Worm (Caenorhabditis elegans) whole organism, L1 larva: ENCODE measurements around the gene Y57G11C.36.

Source experiments
- C34B4.2 ChIP-seq: sonication (generic microtip); optimal IDR thresholded peaks from 2 replicates; lab custom pipeline; 2017; ENCODE audit warnings: mild to moderate bottlenecking, missing genetic modification characterization, missing compliant biosample characterization
- Y116A8C.19 ChIP-seq: sonication (generic microtip); optimal IDR thresholded peaks from 2 replicates; lab custom pipeline; 2016; ENCODE audit warnings: missing compliant biosample characterization, missing genetic modification characterization, borderline replicate concordance
- aly-2 ChIP-seq: fragments of 150-350 bp; optimal IDR thresholded peaks from 2 replicates; lab custom pipeline; 2014; ENCODE audit warnings: missing biosample characterization, missing genetic modification characterization
- ceh-88 ChIP-seq: fragments of 200-800 bp; sonication (Bioruptor generic); IDR thresholded peaks from 2 replicates; pipeline ENCODE4 v1.3.6; 2022; ENCODE audit warnings: missing genetic modification characterization, missing compliant biosample characterization
- ceh-90 ChIP-seq: sonication (generic microtip); optimal IDR thresholded peaks from 2 replicates; lab custom pipeline; 2016; ENCODE audit warnings: missing genetic modification characterization, missing compliant biosample characterization
- ces-1 ChIP-seq: fragments of 150-350 bp; optimal IDR thresholded peaks from 2 replicates; lab custom pipeline; 2014; ENCODE audit warnings: missing biosample characterization, missing genetic modification reagents, missing genetic modification characterization
- dsc-1 ChIP-seq: sonication (generic microtip); optimal IDR thresholded peaks from 2 replicates; lab custom pipeline; 2016; ENCODE audit warnings: mild to moderate bottlenecking, missing genetic modification characterization, missing compliant biosample characterization
- egl-27 ChIP-seq, 2 experiments: fragments of 150-350 bp in 1 of 2; sonication (generic microtip); optimal IDR thresholded peaks; 3 replicates each; lab custom pipeline; 2017 to 2018; ENCODE audit warnings: missing biosample characterization in 2 of 2, missing genetic modification characterization in 2 of 2, missing genetic modification reagents in 2 of 2
- ets-5 ChIP-seq: fragments of 200-800 bp; sonication (Bioruptor generic); IDR thresholded peaks from 2 replicates; pipeline ENCODE4 v1.3.6; 2022; ENCODE audit warnings: missing genetic modification characterization, missing compliant biosample characterization
- fkh-4 ChIP-seq: sonication (generic microtip); optimal IDR thresholded peaks from 2 replicates; lab custom pipeline; 2016; ENCODE audit warnings: missing compliant biosample characterization, missing genetic modification characterization, borderline replicate concordance
- fos-1 ChIP-seq: fragments of 150-350 bp; optimal IDR thresholded peaks from 2 replicates; lab custom pipeline; 2014; ENCODE audit warnings: missing biosample characterization, missing genetic modification characterization
- grh-1 ChIP-seq: fragments of 200-800 bp; sonication (Bioruptor generic); IDR thresholded peaks from 2 replicates; pipeline ENCODE4 v1.3.6; 2022; ENCODE audit warnings: missing genetic modification reagents, missing genetic modification characterization, missing compliant biosample characterization
- hlh-4 ChIP-seq: sonication (generic microtip); optimal IDR thresholded peaks from 2 replicates; lab custom pipeline; 2016; ENCODE audit warnings: mild to moderate bottlenecking, missing genetic modification characterization, missing compliant biosample characterization
- hpl-2 ChIP-seq: fragments of 150-350 bp; optimal IDR thresholded peaks from 2 replicates; lab custom pipeline; 2014; ENCODE audit warnings: missing biosample characterization, missing genetic modification reagents, missing genetic modification characterization
- isw-1 ChIP-seq: fragments of 200-800 bp; sonication (Bioruptor generic); IDR thresholded peaks from 2 replicates; pipeline ENCODE4 v1.3.6; 2022; ENCODE audit warnings: missing genetic modification characterization, missing compliant biosample characterization
- lin-13 ChIP-seq: fragments of 150-350 bp; optimal IDR thresholded peaks from 2 replicates; lab custom pipeline; 2014; ENCODE audit warnings: missing biosample characterization, missing genetic modification reagents, missing genetic modification characterization
- lin-15B ChIP-seq: fragments of 150-350 bp; sonication (generic microtip); optimal IDR thresholded peaks from 3 replicates; lab custom pipeline; 2014; ENCODE audit warnings: missing biosample characterization, missing genetic modification characterization
- mab-9 ChIP-seq: fragments of 200-800 bp; sonication (Bioruptor generic); IDR thresholded peaks from 2 replicates; pipeline ENCODE4 v1.3.6; 2022; ENCODE audit warnings: missing genetic modification reagents, missing genetic modification characterization, missing compliant biosample characterization
- mep-1 ChIP-seq: fragments of 150-350 bp; optimal IDR thresholded peaks from 2 replicates; lab custom pipeline; 2014; ENCODE audit warnings: missing biosample characterization, missing genetic modification characterization
- nhr-12 ChIP-seq: sonication (generic microtip); optimal IDR thresholded peaks from 2 replicates; lab custom pipeline; 2017; ENCODE audit warnings: missing biosample characterization, missing genetic modification characterization
- nhr-19 ChIP-seq: fragments of 200-800 bp; sonication (Bioruptor generic); conservative IDR thresholded peaks from 2 replicates; pipeline ENCODE4 v1.3.6; 2022; ENCODE audit warnings: missing genetic modification characterization, missing compliant biosample characterization
- nhr-20 ChIP-seq: sonication (generic microtip); optimal IDR thresholded peaks from 2 replicates; lab custom pipeline; 2016; ENCODE audit warnings: mild to moderate bottlenecking, missing genetic modification characterization, missing compliant biosample characterization
- nhr-76 ChIP-seq: sonication (generic microtip); optimal IDR thresholded peaks from 2 replicates; lab custom pipeline; 2017; ENCODE audit warnings: missing biosample characterization, missing genetic modification characterization
- nhr-77 ChIP-seq: fragments of 150-350 bp; optimal IDR thresholded peaks from 2 replicates; lab custom pipeline; 2014; ENCODE audit warnings: missing biosample characterization, missing genetic modification characterization
- nhr-84 ChIP-seq: sonication (generic microtip); optimal IDR thresholded peaks from 2 replicates; lab custom pipeline; 2017; ENCODE audit warnings: missing biosample characterization, missing genetic modification characterization
- nhr-85 ChIP-seq: sonication (generic microtip); peaks from one replicate; lab custom pipeline; 2016; ENCODE audit warnings: missing genetic modification characterization, inconsistent platforms, missing compliant biosample characterization
- pag-3 ChIP-seq: sonication (generic microtip); optimal IDR thresholded peaks from 2 replicates; lab custom pipeline; 2017; ENCODE audit warnings: missing genetic modification characterization, mild to moderate bottlenecking, missing compliant biosample characterization, antibody characterized with exemption, borderline replicate concordance; ENCODE audit not compliant: insufficient read depth
- snu-23 ChIP-seq: sonication (generic microtip); optimal IDR thresholded peaks from 2 replicates; lab custom pipeline; 2016; ENCODE audit warnings: missing genetic modification characterization, missing compliant biosample characterization
- sup-37 ChIP-seq: fragments of 200-800 bp; sonication (Bioruptor generic); optimal IDR thresholded peaks from 2 replicates; lab custom pipeline; 2018; ENCODE audit warnings: mild to moderate bottlenecking, missing genetic modification characterization, missing compliant biosample characterization
- swsn-7 ChIP-seq: sonication (generic microtip); optimal IDR thresholded peaks from 2 replicates; lab custom pipeline; 2016; ENCODE audit warnings: missing genetic modification characterization, missing compliant biosample characterization
- tlp-1 ChIP-seq: fragments of 150-350 bp; optimal IDR thresholded peaks from 2 replicates; lab custom pipeline; 2014; ENCODE audit warnings: missing biosample characterization, missing genetic modification characterization
- unc-62 ChIP-seq: fragments of 150-350 bp; optimal IDR thresholded peaks from 2 replicates; lab custom pipeline; 2014; ENCODE audit warnings: missing biosample characterization, missing genetic modification reagents, missing genetic modification characterization
- unc-86 ChIP-seq: sonication (generic microtip); optimal IDR thresholded peaks from 2 replicates; lab custom pipeline; 2016; ENCODE audit warnings: missing genetic modification characterization, missing compliant biosample characterization
- unc-98 ChIP-seq: fragments of 200-800 bp; sonication (Bioruptor generic); IDR thresholded peaks from 2 replicates; pipeline ENCODE4 v1.3.6; 2022; ENCODE audit warnings: missing genetic modification characterization, missing compliant biosample characterization
- xbp-1 ChIP-seq: sonication (generic microtip); optimal IDR thresholded peaks from 2 replicates; lab custom pipeline; 2016; ENCODE audit warnings: missing genetic modification characterization, missing compliant biosample characterization
- zag-1 ChIP-seq: fragments of 150-350 bp; optimal IDR thresholded peaks from 2 replicates; lab custom pipeline; 2014; ENCODE audit warnings: missing biosample characterization, missing genetic modification characterization
- zip-4 ChIP-seq: fragments of 200-800 bp; sonication (Bioruptor generic); optimal IDR thresholded peaks from 2 replicates; lab custom pipeline; 2018; ENCODE audit warnings: mild to moderate bottlenecking, missing genetic modification characterization, moderate library complexity, missing compliant biosample characterization
- ztf-4 ChIP-seq: fragments of 150-350 bp; optimal IDR thresholded peaks from 2 replicates; lab custom pipeline; 2014; ENCODE audit warnings: missing biosample characterization, missing genetic modification characterization

Y57G11C.36 gene

ce11 chrIV:14760845-14761244 lies 12.7 kb downstream of the Y57G11C.36 start, which contains the start of gene ptp-5.2:
TSS of gene ptp-5.2 (minus strand) at chrIV:14760945.
- TF ChIP-seq ceh-88 (GFP tag; lab: Robert Waterston, UW), result no peak
- TF ChIP-seq nhr-20 (tag; lab: Kevin White, UChicago), result no peak
- TF ChIP-seq nhr-77 (tag; lab: Kevin White, UChicago), result no peak
- no peak for TF ChIP-seq dsc-1 (tag; lab: Kevin White, UChicago)
- TF ChIP-seq nhr-84 (tag; lab: Kevin White, UChicago), result no peak
- no peak for TF ChIP-seq aly-2 (tag; lab: Kevin White, UChicago)
- TF ChIP-seq zip-4 (GFP tag; lab: Kevin White, UChicago), result no peak
- TF ChIP-seq nhr-12 (tag; lab: Kevin White, UChicago), result no peak
- TF ChIP-seq hlh-4 (tag; lab: Kevin White, UChicago), result no peak
- TF ChIP-seq ztf-4 (tag; lab: Kevin White, UChicago), result no peak
- no peak for TF ChIP-seq mep-1 (tag; lab: Kevin White, UChicago)

ce11 chrIV:14759662-14760061 lies 13.9 kb downstream of the Y57G11C.36 start:
- TF ChIP-seq fos-1 (tag; lab: Kevin White, UChicago), result no peak
- TF ChIP-seq unc-62, result no peak
- TF ChIP-seq ztf-4 (tag; lab: Kevin White, UChicago), result no peak
- TF ChIP-seq Y116A8C.19 (tag; lab: Kevin White, UChicago), result no peak
- TF ChIP-seq ceh-88 (GFP tag; lab: Robert Waterston, UW), result no peak
- no peak for TF ChIP-seq ceh-90 (tag; lab: Kevin White, UChicago)
- no peak for TF ChIP-seq pag-3 (tag; lab: Kevin White, UChicago)
- TF ChIP-seq nhr-84 (tag; lab: Kevin White, UChicago), result no peak
- TF ChIP-seq ets-5 (GFP tag; lab: Robert Waterston, UW), result no peak
- TF ChIP-seq unc-98 (GFP tag; lab: Robert Waterston, UW), result no peak
- TF ChIP-seq, all 84 proteins: peak for 0

- TF ChIP-seq hlh-4 (tag; lab: Kevin White, UChicago) (no peak), dsc-1 (tag; lab: Kevin White, UChicago) (peak; percentile 19)
Observed at ce11 chrIV:14757786-14758185, 15.8 kb downstream of the Y57G11C.36 start.

- TF ChIP-seq isw-1, result no peak
- TF ChIP-seq nhr-85 (tag; lab: Kevin White, UChicago), result no peak
- no peak for TF ChIP-seq mab-9
- TF ChIP-seq ceh-88 (GFP tag; lab: Robert Waterston, UW), result no peak
- no peak for TF ChIP-seq snu-23 (GFP tag; lab: Kevin White, UChicago)
- no peak for TF ChIP-seq xbp-1
- no peak for TF ChIP-seq sup-37
Observed at ce11 chrIV:14754912-14755311, 18.7 kb downstream of the Y57G11C.36 start, which contains the start of gene Y57G11C.499. TSS of gene Y57G11C.499 (minus strand) at chrIV:14754934.

- TF ChIP-seq C34B4.2 (tag; lab: Kevin White, UChicago) (no peak), nhr-77 (tag; lab: Kevin White, UChicago) (no peak), nhr-76 (no peak), hpl-2 (GFP tag; lab: Kevin White, UChicago) (no peak), nhr-19 (GFP tag; lab: Robert Waterston, UW) (no peak), ces-1 (no peak), unc-98 (GFP tag; lab: Robert Waterston, UW) (no peak), tlp-1 (no peak), snu-23 (GFP tag; lab: Kevin White, UChicago) (no peak), swsn-7 (no peak), lin-15B (no peak), ceh-88 (GFP tag; lab: Robert Waterston, UW) (no peak), grh-1 (GFP tag; lab: Robert Waterston, UW) (no peak), zag-1 (tag; lab: Kevin White, UChicago) (no peak), lin-13 (GFP tag; lab: Kevin White, UChicago) (no peak), fkh-4 (tag; lab: Kevin White, UChicago) (no peak), egl-27 (tag; optimal IDR thresholded peaks at IDR 0.05; lab: Kevin White, UChicago) (no peak), unc-86 (tag; lab: Kevin White, UChicago) (no peak)
Observed at ce11 chrIV:14741926-14742325, 31.7 kb downstream of the Y57G11C.36 start.
